Worm (Caenorhabditis elegans) whole organism, late embryonic: Measurements from ENCODE around the gene ama-1.

Experiments
- ceh-22 ChIP-seq: sonication (generic microtip); optimal IDR thresholded peaks from 2 replicates; lab custom pipeline; 2017; ENCODE audit warnings: missing biosample characterization, missing genetic modification characterization
- lin-11 ChIP-seq: fragments of 200-800 bp; sonication (Bioruptor generic); optimal IDR thresholded peaks from 2 replicates; lab custom pipeline; 2018; ENCODE audit warnings: mild to moderate bottlenecking, missing genetic modification characterization, missing compliant biosample characterization
- pax-1 ChIP-seq: fragments of 150-350 bp; optimal IDR thresholded peaks from 2 replicates; lab custom pipeline; 2014; ENCODE audit warnings: missing biosample characterization, missing genetic modification characterization
- pha-4 ChIP-seq: fragments of 150-350 bp; optimal IDR thresholded peaks from 2 replicates; lab custom pipeline; 2018; ENCODE audit warnings: missing biosample characterization, missing genetic modification reagents, missing genetic modification characterization
- rnt-1 ChIP-seq: sonication (generic microtip); optimal IDR thresholded peaks from 2 replicates; lab custom pipeline; 2016; ENCODE audit warnings: missing genetic modification characterization, missing compliant biosample characterization
- syd-9 ChIP-seq: sonication (generic microtip); optimal IDR thresholded peaks from 2 replicates; lab custom pipeline; 2016; ENCODE audit warnings: mild to moderate bottlenecking, missing genetic modification characterization, moderate library complexity, missing compliant biosample characterization

ce11 chrIV:4216099-4216894, 31.6 kb upstream of the ama-1 start:
- TF ChIP-seq lin-11 (tag; lab: Kevin White, UChicago) (no peak), syd-9 (tag; lab: Kevin White, UChicago) (no peak), ceh-22 (tag; lab: Kevin White, UChicago) (no peak), pha-4 (no peak), rnt-1 (tag; lab: Kevin White, UChicago) (no peak), pax-1 (no peak)
